Worm (Caenorhabditis elegans) whole organism, L4 larva: ENCODE data around the gene T10H10.2.

Experiments
- F44E2.7 ChIP-seq: fragments of 200-800 bp; sonication (Bioruptor generic); IDR thresholded peaks from 2 replicates; pipeline ENCODE4 v2.1.2; 2022; ENCODE audit warnings: missing genetic modification characterization, missing compliant biosample characterization
- F49E8.2 ChIP-seq: sonication (generic microtip); optimal IDR thresholded peaks from 2 replicates; lab custom pipeline; 2016; ENCODE audit warnings: missing compliant biosample characterization, mild to moderate bottlenecking, missing genetic modification characterization, borderline replicate concordance
- T20F7.1 ChIP-seq: fragments of 200-800 bp; sonication (Bioruptor generic); optimal IDR thresholded peaks from 2 replicates; lab custom pipeline; 2018; ENCODE audit warnings: mild to moderate bottlenecking, missing genetic modification characterization, missing compliant biosample characterization
- T26A8.4 ChIP-seq: fragments of 200-800 bp; sonication (Bioruptor generic); IDR thresholded peaks from 2 replicates; pipeline ENCODE4 v1.3.6; 2022; ENCODE audit warnings: missing genetic modification characterization, missing compliant biosample characterization
- Y105C5A.15 ChIP-seq: fragments of 200-800 bp; sonication (Bioruptor generic); IDR thresholded peaks from 2 replicates; pipeline ENCODE4 v1.3.6; 2022; ENCODE audit warnings: missing genetic modification characterization, missing compliant biosample characterization
- Y48G9A.11 ChIP-seq: fragments of 200-800 bp; sonication (Bioruptor generic); IDR thresholded peaks from 2 replicates; pipeline ENCODE4 v1.3.6; 2022; ENCODE audit warnings: missing genetic modification reagents, missing genetic modification characterization, missing compliant biosample characterization
- Y75B8A.6 ChIP-seq: fragments of 200-800 bp; sonication (Bioruptor generic); IDR thresholded peaks from 2 replicates; pipeline ENCODE4 v1.3.6; 2022; ENCODE audit warnings: missing genetic modification reagents, missing genetic modification characterization, missing compliant biosample characterization
- aha-1 ChIP-seq: fragments of 150-350 bp; peaks from one replicate; lab custom pipeline; 2014; ENCODE audit warnings: missing biosample characterization, missing genetic modification characterization
- ceh-20 ChIP-seq: fragments of 200-800 bp; sonication (Bioruptor generic); IDR thresholded peaks from 2 replicates; pipeline ENCODE4 v1.3.6; 2022; ENCODE audit warnings: missing genetic modification reagents, missing genetic modification characterization, missing compliant biosample characterization
- ceh-44 ChIP-seq: fragments of 200-800 bp; sonication (Bioruptor generic); IDR thresholded peaks from 2 replicates; pipeline ENCODE4 v1.3.6; 2022; ENCODE audit warnings: missing genetic modification reagents, missing genetic modification characterization, missing compliant biosample characterization
- ceh-82 ChIP-seq: sonication (generic microtip); optimal IDR thresholded peaks from 2 replicates; lab custom pipeline; 2017; ENCODE audit warnings: missing biosample characterization, missing genetic modification characterization
- ces-1 ChIP-seq: fragments of 150-350 bp; sonication (generic microtip); optimal IDR thresholded peaks from 4 replicates; lab custom pipeline; 2014; ENCODE audit warnings: missing biosample characterization, missing genetic modification reagents, missing genetic modification characterization
- daf-16 ChIP-seq, 3 experiments: sonication (generic microtip); optimal IDR thresholded peaks; 2 replicates each; lab custom pipeline; 2016 to 2017; ENCODE audit warnings: missing genetic modification characterization in 3 of 3, missing genetic modification reagents in 3 of 3, mild to moderate bottlenecking in 2 of 3, missing compliant biosample characterization in 2 of 3, missing biosample characterization in 1 of 3, moderate library complexity in 1 of 3
- daf-19 ChIP-seq: fragments of 200-800 bp; sonication (Bioruptor generic); conservative IDR thresholded peaks from 2 replicates; pipeline ENCODE4 v1.3.6; 2022; ENCODE audit warnings: missing genetic modification characterization, missing compliant biosample characterization
- dmd-6 ChIP-seq: fragments of 200-800 bp; sonication (Bioruptor generic); IDR thresholded peaks from 2 replicates; pipeline ENCODE4 v1.3.6; 2022; ENCODE audit warnings: missing genetic modification reagents, missing genetic modification characterization, missing compliant biosample characterization
- dmd-8 ChIP-seq: fragments of 200-800 bp; sonication (Bioruptor generic); IDR thresholded peaks from 2 replicates; pipeline ENCODE4 v1.3.6; 2022; ENCODE audit warnings: missing genetic modification characterization, missing compliant biosample characterization
- dmd-9 ChIP-seq: fragments of 200-800 bp; sonication (Bioruptor generic); IDR thresholded peaks from 2 replicates; pipeline ENCODE4 v1.3.6; 2022; ENCODE audit warnings: missing genetic modification reagents, missing genetic modification characterization, missing compliant biosample characterization
- duxl-1 ChIP-seq: sonication (generic microtip); optimal IDR thresholded peaks from 2 replicates; lab custom pipeline; 2016; ENCODE audit warnings: mild to moderate bottlenecking, missing genetic modification characterization, moderate library complexity, missing compliant biosample characterization; ENCODE audit not compliant: poor library complexity
- fkh-10 ChIP-seq: fragments of 150-350 bp; optimal IDR thresholded peaks from 2 replicates; lab custom pipeline; 2014; ENCODE audit warnings: missing biosample characterization, missing genetic modification reagents, missing genetic modification characterization
- gei-8 ChIP-seq: fragments of 200-800 bp; sonication (Bioruptor generic); optimal IDR thresholded peaks from 2 replicates; lab custom pipeline; 2018; ENCODE audit warnings: mild to moderate bottlenecking, missing genetic modification characterization, missing compliant biosample characterization
- hlh-11 ChIP-seq: fragments of 200-800 bp; sonication (Bioruptor generic); optimal IDR thresholded peaks from 2 replicates; lab custom pipeline; 2018; ENCODE audit warnings: mild to moderate bottlenecking, missing genetic modification characterization, missing compliant biosample characterization
- hlh-30 ChIP-seq: sonication (generic microtip); optimal IDR thresholded peaks from 2 replicates; lab custom pipeline; 2017; ENCODE audit warnings: antibody characterized with exemption, mild to moderate bottlenecking, missing genetic modification characterization, missing compliant biosample characterization; ENCODE audit not compliant: insufficient read depth
- hmg-1.1 ChIP-seq: fragments of 200-800 bp; sonication (Bioruptor generic); IDR thresholded peaks from 2 replicates; pipeline ENCODE4 v1.3.6; 2022; ENCODE audit warnings: missing genetic modification reagents, missing genetic modification characterization, missing compliant biosample characterization
- jun-1 ChIP-seq: fragments of 150-350 bp; optimal IDR thresholded peaks from 2 replicates; lab custom pipeline; 2014; ENCODE audit warnings: missing biosample characterization, missing genetic modification reagents, missing genetic modification characterization
- lim-7 ChIP-seq: fragments of 200-800 bp; sonication (Bioruptor generic); IDR thresholded peaks from 2 replicates; pipeline ENCODE4 v1.3.6; 2022; ENCODE audit warnings: missing genetic modification characterization, missing compliant biosample characterization
- lin-1 ChIP-seq: fragments of 200-800 bp; sonication (Bioruptor generic); IDR thresholded peaks from 2 replicates; pipeline ENCODE4 v1.3.6; 2022; ENCODE audit warnings: missing genetic modification reagents, missing genetic modification characterization, missing compliant biosample characterization
- lin-15B ChIP-seq: fragments of 150-350 bp; sonication (generic microtip); optimal IDR thresholded peaks from 3 replicates; lab custom pipeline; 2014; ENCODE audit warnings: missing biosample characterization, missing genetic modification characterization
- lin-29 ChIP-seq: fragments of 200-800 bp; sonication (Bioruptor generic); IDR thresholded peaks from 2 replicates; pipeline ENCODE4 v1.3.6; 2022; ENCODE audit warnings: missing genetic modification reagents, missing genetic modification characterization, missing compliant biosample characterization
- lin-38 ChIP-seq: fragments of 200-800 bp; sonication (Bioruptor generic); IDR thresholded peaks from 2 replicates; pipeline ENCODE4 v1.3.6; 2022; ENCODE audit warnings: missing genetic modification reagents, missing genetic modification characterization, missing compliant biosample characterization
- madf-5 ChIP-seq, 2 experiments: fragments of 200-800 bp; sonication (Bioruptor generic); IDR thresholded peaks; 2 replicates each; pipeline ENCODE4 v1.3.6; 2022; ENCODE audit warnings: missing compliant biosample characterization in 2 of 2, missing genetic modification characterization in 2 of 2
- mdl-1 ChIP-seq, 2 experiments: fragments of 150-350 bp in 1 of 2; sonication (generic microtip) in 1 of 2; optimal IDR thresholded peaks; 2 replicates each; lab custom pipeline; 2014 to 2017; ENCODE audit warnings: missing biosample characterization in 2 of 2, missing genetic modification characterization in 2 of 2
- mdt-29 ChIP-seq: fragments of 200-800 bp; sonication (Bioruptor generic); IDR thresholded peaks from 2 replicates; pipeline ENCODE4 v1.3.6; 2022; ENCODE audit warnings: missing genetic modification reagents, missing genetic modification characterization, missing compliant biosample characterization
- mes-2 ChIP-seq: sonication (generic microtip); optimal IDR thresholded peaks from 2 replicates; lab custom pipeline; 2016; ENCODE audit warnings: missing genotype, mild to moderate bottlenecking, missing genetic modification characterization, missing compliant biosample characterization; ENCODE audit not compliant: poor library complexity, severe bottlenecking
- mxl-2 ChIP-seq: fragments of 200-800 bp; sonication (Bioruptor generic); conservative IDR thresholded peaks from 2 replicates; pipeline ENCODE4 v1.3.6; 2022; ENCODE audit warnings: missing genetic modification reagents, missing genetic modification characterization, missing compliant biosample characterization
- nhr-102 ChIP-seq: sonication (generic microtip); optimal IDR thresholded peaks from 2 replicates; lab custom pipeline; 2016; ENCODE audit warnings: mild to moderate bottlenecking, missing genetic modification characterization, moderate library complexity, missing compliant biosample characterization
- nhr-11 ChIP-seq: fragments of 150-350 bp; optimal IDR thresholded peaks from 2 replicates; lab custom pipeline; 2014; ENCODE audit warnings: missing biosample characterization, missing genetic modification characterization
- nhr-111 ChIP-seq: fragments of 200-800 bp; sonication (Bioruptor generic); optimal IDR thresholded peaks from 2 replicates; lab custom pipeline; 2018; ENCODE audit warnings: mild to moderate bottlenecking, missing genetic modification characterization, missing compliant biosample characterization
- nhr-237 ChIP-seq: sonication (generic microtip); optimal IDR thresholded peaks from 2 replicates; lab custom pipeline; 2017; ENCODE audit warnings: missing biosample characterization, missing genetic modification characterization
- nhr-28 ChIP-seq: fragments of 150-350 bp; optimal IDR thresholded peaks from 2 replicates; lab custom pipeline; 2014; ENCODE audit warnings: missing biosample characterization, missing genetic modification characterization
- nhr-41 ChIP-seq: fragments of 200-800 bp; sonication (Bioruptor generic); IDR thresholded peaks from 2 replicates; pipeline ENCODE4 v1.3.6; 2022; ENCODE audit warnings: missing genetic modification reagents, missing genetic modification characterization, missing compliant biosample characterization
- nhr-48 ChIP-seq: sonication (generic microtip); optimal IDR thresholded peaks from 2 replicates; lab custom pipeline; 2016; ENCODE audit warnings: mild to moderate bottlenecking, missing genetic modification characterization, missing compliant biosample characterization
- pha-4 ChIP-seq, 2 experiments: fragments of 150-350 bp in 1 of 2; fragments of 200-800 bp in 1 of 2; sonication (Bioruptor generic) in 1 of 2; IDR thresholded peaks in 1 of 2; optimal IDR thresholded peaks in 1 of 2; 2 replicates each; pipeline versions ENCODE4 v1.3.6 to Lab custom; 2014 to 2022; ENCODE audit warnings: missing genetic modification characterization in 2 of 2, missing genetic modification reagents in 2 of 2, missing biosample characterization in 1 of 2, missing compliant biosample characterization in 1 of 2
- rbr-2 ChIP-seq: sonication (generic microtip); optimal IDR thresholded peaks from 2 replicates; lab custom pipeline; 2016; ENCODE audit warnings: missing genotype, missing genetic modification characterization, missing compliant biosample characterization
- sdz-12 ChIP-seq: fragments of 200-800 bp; sonication (Bioruptor generic); optimal IDR thresholded peaks from 2 replicates; lab custom pipeline; 2018; ENCODE audit warnings: mild to moderate bottlenecking, missing genetic modification characterization, missing compliant biosample characterization
- set-16 ChIP-seq: fragments of 200-800 bp; sonication (Bioruptor generic); IDR thresholded peaks from 2 replicates; pipeline ENCODE4 v1.3.6; 2022; ENCODE audit warnings: missing genetic modification reagents, missing genetic modification characterization, missing compliant biosample characterization
- skn-1 ChIP-seq: fragments of 150-350 bp; optimal IDR thresholded peaks from 2 replicates; lab custom pipeline; 2014; ENCODE audit warnings: missing biosample characterization, missing genetic modification characterization
- spr-1 ChIP-seq: sonication (generic microtip); optimal IDR thresholded peaks from 2 replicates; lab custom pipeline; 2016; ENCODE audit warnings: mild to moderate bottlenecking, missing genetic modification characterization, missing compliant biosample characterization
- zip-11 ChIP-seq: fragments of 200-800 bp; sonication (Bioruptor generic); IDR thresholded peaks from 2 replicates; pipeline ENCODE4 v1.3.6; 2022; ENCODE audit warnings: missing genetic modification characterization, missing compliant biosample characterization
- zip-2 ChIP-seq: fragments of 150-350 bp; optimal IDR thresholded peaks from 2 replicates; lab custom pipeline; 2014; ENCODE audit warnings: missing biosample characterization, missing genetic modification characterization
- ztf-11 ChIP-seq: fragments of 150-350 bp; optimal IDR thresholded peaks from 2 replicates; lab custom pipeline; 2014; ENCODE audit warnings: missing biosample characterization, missing genetic modification characterization
- ztf-7 ChIP-seq: fragments of 150-350 bp; optimal IDR thresholded peaks from 2 replicates; lab custom pipeline; 2014; ENCODE audit warnings: missing biosample characterization, missing genetic modification characterization

Gene T10H10.2

ce11 chrX:2316205-2316604, 21.7 kb downstream of the T10H10.2 start:
- TF ChIP-seq nhr-48 (no peak), pha-4 (GFP tag; IDR thresholded peaks at IDR 0.05; lab: Robert Waterston, UW) (no peak), pha-4 (tag; optimal IDR thresholded peaks at IDR 0.05; lab: Kevin White, UChicago) (peak; percentile 60), lin-1 (GFP tag; lab: Robert Waterston, UW) (no peak), hmg-1.1 (GFP tag; lab: Robert Waterston, UW) (0 out of 2 replicates have a peak, but pooled peaks have one; percentile 15), set-16 (GFP tag; lab: Robert Waterston, UW) (no peak), gei-8 (no peak), madf-5 (GFP tag; IDR thresholded peaks at IDR 0.05; lab: Robert Waterston, UW) (no peak), Y75B8A.6 (GFP tag; lab: Robert Waterston, UW) (no peak), ceh-82 (no peak), daf-16 (GFP tag; optimal IDR thresholded peaks at IDR 0.05; lab: Kevin White, UChicago) (peak in 1 of 2 experiments; percentile 97), daf-16 (tag; optimal IDR thresholded peaks at IDR 0.05; lab: Kevin White, UChicago) (peak; percentile 89), Y105C5A.15 (no peak), Y48G9A.11 (GFP tag; lab: Robert Waterston, UW) (no peak), lin-29 (no peak), T20F7.1 (no peak), mdt-29 (GFP tag; lab: Robert Waterston, UW) (no peak), daf-19 (no peak), nhr-111 (GFP tag; lab: Kevin White, UChicago) (no peak), dmd-8 (GFP tag; lab: Robert Waterston, UW) (no peak), ceh-44 (GFP tag; lab: Robert Waterston, UW) (no peak), mxl-2 (GFP tag; lab: Robert Waterston, UW) (no peak), hlh-11 (peak; percentile 56), nhr-237 (tag; lab: Kevin White, UChicago) (no peak), aha-1 (tag; lab: Kevin White, UChicago) (peak; percentile 66), spr-1 (tag; lab: Kevin White, UChicago) (no peak), lin-15B (tag; lab: Kevin White, UChicago) (no peak), zip-11 (GFP tag; lab: Robert Waterston, UW) (no peak), duxl-1 (no peak), ceh-20 (no peak), nhr-41 (GFP tag; lab: Robert Waterston, UW) (no peak), lin-38 (no peak), ztf-11 (tag; lab: Kevin White, UChicago) (no peak), mdl-1 (tag; optimal IDR thresholded peaks at IDR 0.05; lab: Kevin White, UChicago) (peak in 1 of 2 experiments; percentile 74), F49E8.2 (tag; lab: Kevin White, UChicago) (no peak), hlh-30 (tag; lab: Kevin White, UChicago) (peak; percentile 84), lim-7 (GFP tag; lab: Robert Waterston, UW) (no peak), zip-2 (tag; lab: Kevin White, UChicago) (no peak), dmd-9 (GFP tag; lab: Robert Waterston, UW) (no peak), nhr-11 (tag; lab: Kevin White, UChicago) (peak; percentile 0), T26A8.4 (GFP tag; lab: Robert Waterston, UW) (no peak), ces-1 (GFP tag; lab: Kevin White, UChicago) (no peak), skn-1 (tag; lab: Kevin White, UChicago) (no peak), dmd-6 (GFP tag; lab: Robert Waterston, UW) (peak; percentile 27; the same call in 1 of the 2 replicates), fkh-10 (no peak), nhr-102 (tag; lab: Kevin White, UChicago) (no peak), rbr-2 (tag; lab: Kevin White, UChicago) (no peak), mes-2 (tag; lab: Kevin White, UChicago) (no peak), ztf-7 (no peak), sdz-12 (no peak), F44E2.7 (GFP tag; lab: Robert Waterston, UW) (no peak), nhr-28 (tag; lab: Kevin White, UChicago) (peak; percentile 75), jun-1 (no peak)
